Worm (Caenorhabditis elegans) whole organism, L1 larva: Measurements from ENCODE around the gene F43C1.5.

Source experiments
- aha-1 ChIP-seq: fragments of 150-350 bp; optimal IDR thresholded peaks from 2 replicates; lab custom pipeline; 2014; ENCODE audit warnings: missing biosample characterization, missing genetic modification characterization
- unc-98 ChIP-seq: fragments of 200-800 bp; sonication (Bioruptor generic); IDR thresholded peaks from 2 replicates; pipeline ENCODE4 v1.3.6; 2022; ENCODE audit warnings: missing genetic modification characterization, missing compliant biosample characterization
- zip-4 ChIP-seq: fragments of 200-800 bp; sonication (Bioruptor generic); optimal IDR thresholded peaks from 2 replicates; lab custom pipeline; 2018; ENCODE audit warnings: mild to moderate bottlenecking, missing genetic modification characterization, moderate library complexity, missing compliant biosample characterization

DNA sequence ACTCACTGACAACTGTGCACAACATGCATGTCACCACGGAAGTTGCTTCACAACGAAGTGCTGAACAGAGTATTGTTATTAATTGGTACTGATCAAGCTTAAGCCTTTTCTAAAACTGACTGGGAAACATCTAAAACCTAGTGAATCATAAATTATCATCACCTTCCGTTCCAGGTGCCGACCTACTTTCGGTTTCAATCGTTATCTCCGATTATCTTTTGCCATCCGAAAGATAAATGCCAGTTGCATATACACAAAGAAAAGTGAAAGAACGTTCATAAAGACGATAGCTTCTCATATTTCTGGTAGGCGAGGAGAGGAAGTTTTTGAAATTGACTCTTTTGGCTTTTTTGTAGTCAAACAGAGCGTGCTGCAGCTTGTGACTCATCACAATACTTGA is 39.3 kb upstream of the F43C1.5 start:
- TF ChIP-seq aha-1 (tag; lab: Kevin White, UChicago) (no peak), unc-98 (GFP tag; lab: Robert Waterston, UW) (no peak), zip-4 (GFP tag; lab: Kevin White, UChicago) (no peak)
